Worm (Caenorhabditis elegans) whole organism, young adult: ENCODE results near the gene oac-54.
A peak's percentile ranks its signal among the peaks of the same experiment; 100 is the strongest.

Source experiments
- F55B11.4 ChIP-seq: sonication (generic microtip); optimal IDR thresholded peaks from 2 replicates; lab custom pipeline; 2016; ENCODE audit warnings: missing compliant biosample characterization, missing genetic modification characterization, borderline replicate concordance; ENCODE audit not compliant: insufficient read depth
- F57A8.1 ChIP-seq: fragments of 200-800 bp; sonication (Bioruptor generic); optimal IDR thresholded peaks from 2 replicates; lab custom pipeline; 2018; ENCODE audit warnings: mild to moderate bottlenecking, missing genetic modification characterization, moderate library complexity, missing compliant biosample characterization
- K11D2.4 ChIP-seq: fragments of 200-800 bp; sonication (Bioruptor generic); IDR thresholded peaks from 2 replicates; pipeline ENCODE4 v1.3.6; 2022; ENCODE audit warnings: missing genetic modification reagents, missing genetic modification characterization, missing compliant biosample characterization
- T07F8.4 ChIP-seq: sonication (generic microtip); optimal IDR thresholded peaks from 2 replicates; lab custom pipeline; 2016; ENCODE audit warnings: mild to moderate bottlenecking, missing genetic modification characterization, moderate library complexity, missing compliant biosample characterization
- Y67H2A.10 ChIP-seq: fragments of 200-800 bp; sonication (Bioruptor generic); conservative IDR thresholded peaks from 2 replicates; pipeline ENCODE4 v1.3.6; 2022; ENCODE audit warnings: missing genetic modification reagents, missing genetic modification characterization, missing compliant biosample characterization
- Y95B8A.8 ChIP-seq: fragments of 200-800 bp; sonication (Bioruptor generic); IDR thresholded peaks from 2 replicates; pipeline ENCODE4 v1.3.6; 2022; ENCODE audit warnings: missing genetic modification reagents, missing genetic modification characterization, missing compliant biosample characterization
- ZK185.1 ChIP-seq: sonication (generic microtip); optimal IDR thresholded peaks from 2 replicates; lab custom pipeline; 2016; ENCODE audit warnings: mild to moderate bottlenecking, missing genetic modification characterization, missing compliant biosample characterization; ENCODE audit not compliant: poor library complexity, severe bottlenecking
- ama-1 ChIP-seq, 3 experiments: fragments of 150-350 bp in 1 of 3; sonication (generic microtip) in 2 of 3; optimal IDR thresholded peaks; 2 replicates each; lab custom pipeline; 2014 to 2018; ENCODE audit warnings: missing biosample characterization in 2 of 3, missing genetic modification characterization in 2 of 3, missing genetic modification reagents in 2 of 3
- aptf-2 ChIP-seq: fragments of 200-800 bp; sonication (Bioruptor generic); conservative IDR thresholded peaks from 2 replicates; pipeline ENCODE4 v1.3.6; 2022; ENCODE audit warnings: missing genetic modification reagents, missing genetic modification characterization, missing compliant biosample characterization
- atf-7 ChIP-seq: sonication (generic microtip); optimal IDR thresholded peaks from 2 replicates; lab custom pipeline; 2017; ENCODE audit warnings: mild to moderate bottlenecking, missing genetic modification characterization, missing compliant biosample characterization
- attf-5 ChIP-seq: fragments of 200-800 bp; sonication (Bioruptor generic); optimal IDR thresholded peaks from 2 replicates; lab custom pipeline; 2018; ENCODE audit warnings: mild to moderate bottlenecking, missing genetic modification characterization, missing compliant biosample characterization
- ccch-3 ChIP-seq: fragments of 200-800 bp; sonication (Bioruptor generic); optimal IDR thresholded peaks from 2 replicates; lab custom pipeline; 2018; ENCODE audit warnings: mild to moderate bottlenecking, missing genetic modification characterization, missing compliant biosample characterization
- ceh-58 ChIP-seq: fragments of 200-800 bp; sonication (Bioruptor generic); IDR thresholded peaks from 2 replicates; pipeline ENCODE4 v1.3.6; 2022; ENCODE audit warnings: missing genetic modification characterization, missing compliant biosample characterization
- dox-1 ChIP-seq: fragments of 200-800 bp; sonication (Bioruptor generic); IDR thresholded peaks from 2 replicates; pipeline ENCODE4 v1.3.6; 2022; ENCODE audit warnings: missing genetic modification reagents, missing genetic modification characterization, missing compliant biosample characterization
- ets-4 ChIP-seq: fragments of 200-800 bp; sonication (Bioruptor generic); optimal IDR thresholded peaks from 2 replicates; lab custom pipeline; 2018; ENCODE audit warnings: mild to moderate bottlenecking, missing genetic modification characterization, missing compliant biosample characterization
- gei-17 ChIP-seq: fragments of 200-800 bp; sonication (Bioruptor generic); optimal IDR thresholded peaks from 2 replicates; lab custom pipeline; 2018; ENCODE audit warnings: mild to moderate bottlenecking, missing genetic modification characterization, missing compliant biosample characterization
- hmg-1.2 ChIP-seq: fragments of 200-800 bp; sonication (Bioruptor generic); IDR thresholded peaks from 2 replicates; pipeline ENCODE4 v1.3.6; 2022; ENCODE audit warnings: missing genetic modification reagents, missing genetic modification characterization, missing compliant biosample characterization
- let-607 ChIP-seq, 2 experiments: fragments of 200-800 bp in 1 of 2; sonication (Bioruptor generic) in 1 of 2; sonication (generic microtip) in 1 of 2; optimal IDR thresholded peaks; 2 replicates each; lab custom pipeline; 2016 to 2018; ENCODE audit warnings: mild to moderate bottlenecking in 2 of 2, missing compliant biosample characterization in 2 of 2, missing genetic modification characterization in 2 of 2, moderate library complexity in 2 of 2, missing genotype in 1 of 2
- lin-40 ChIP-seq: sonication (generic microtip); optimal IDR thresholded peaks from 2 replicates; lab custom pipeline; 2016; ENCODE audit warnings: missing genetic modification characterization, mild to moderate bottlenecking, missing compliant biosample characterization, missing genotype, missing genetic modification reagents
- madf-6 ChIP-seq: fragments of 200-800 bp; sonication (Bioruptor generic); IDR thresholded peaks from 2 replicates; pipeline ENCODE4 v1.3.6; 2022; ENCODE audit warnings: missing genetic modification reagents, missing genetic modification characterization, missing compliant biosample characterization
- nhr-120 ChIP-seq: fragments of 200-800 bp; sonication (Bioruptor generic); IDR thresholded peaks from 2 replicates; pipeline ENCODE4 v1.3.6; 2022; ENCODE audit warnings: missing genetic modification characterization, missing compliant biosample characterization
- nhr-80 ChIP-seq: sonication (generic microtip); optimal IDR thresholded peaks from 2 replicates; lab custom pipeline; 2016; ENCODE audit warnings: missing genetic modification characterization, missing compliant biosample characterization
- nhr-90 ChIP-seq: sonication (generic microtip); optimal IDR thresholded peaks from 2 replicates; lab custom pipeline; 2016; ENCODE audit warnings: missing genotype, mild to moderate bottlenecking, missing genetic modification characterization, missing compliant biosample characterization
- rcor-1 ChIP-seq: fragments of 200-800 bp; sonication (Bioruptor generic); IDR thresholded peaks from 2 replicates; pipeline ENCODE4 v1.3.6; 2022; ENCODE audit warnings: missing genetic modification reagents, missing genetic modification characterization, missing compliant biosample characterization
- rec-8 ChIP-seq, 2 experiments: sonication (generic microtip); optimal IDR thresholded peaks; 2 replicates each; lab custom pipeline; 2016; ENCODE audit warnings: mild to moderate bottlenecking in 2 of 2, missing genetic modification characterization in 2 of 2, missing genetic modification reagents in 2 of 2, missing genotype in 2 of 2, missing biosample characterization in 1 of 2, missing compliant biosample characterization in 1 of 2, moderate library complexity in 1 of 2
- rpc-1 ChIP-seq, 2 experiments: fragments of 150-350 bp in 1 of 2; sonication (generic microtip) in 1 of 2; optimal IDR thresholded peaks; 2 replicates each; lab custom pipeline; 2014 to 2018; ENCODE audit warnings: missing biosample characterization in 1 of 2, missing genetic modification characterization in 1 of 2, missing genetic modification reagents in 1 of 2, missing genotype in 1 of 2
- somi-1 ChIP-seq: fragments of 200-800 bp; sonication (Bioruptor generic); optimal IDR thresholded peaks from 2 replicates; lab custom pipeline; 2018; ENCODE audit warnings: mild to moderate bottlenecking, missing genetic modification characterization, missing compliant biosample characterization
- sptf-2 ChIP-seq: fragments of 200-800 bp; sonication (Bioruptor generic); optimal IDR thresholded peaks from 2 replicates; lab custom pipeline; 2018; ENCODE audit warnings: mild to moderate bottlenecking, missing genetic modification characterization, missing compliant biosample characterization
- unc-130 ChIP-seq: sonication (generic microtip); optimal IDR thresholded peaks from 2 replicates; lab custom pipeline; 2016; ENCODE audit warnings: missing genetic modification reagents, missing genetic modification characterization, missing compliant biosample characterization
- unc-62 ChIP-seq: fragments of 150-350 bp; optimal IDR thresholded peaks from 2 replicates; lab custom pipeline; 2014; ENCODE audit warnings: missing biosample characterization, missing genetic modification reagents, missing genetic modification characterization
- ztf-3 ChIP-seq: fragments of 200-800 bp; sonication (Bioruptor generic); optimal IDR thresholded peaks from 2 replicates; lab custom pipeline; 2018; ENCODE audit warnings: mild to moderate bottlenecking, missing genetic modification characterization, missing compliant biosample characterization

Gene oac-54

ce11 chrII:9156277-9156676 is 1.6 kb upstream of the oac-54 start:
- TF ChIP-seq ccch-3 (GFP tag; lab: Kevin White, UChicago) (no peak), Y95B8A.8 (GFP tag; lab: Robert Waterston, UW) (no peak), Y67H2A.10 (GFP tag; lab: Robert Waterston, UW) (no peak), madf-6 (GFP tag; lab: Robert Waterston, UW) (no peak), nhr-120 (GFP tag; lab: Robert Waterston, UW) (no peak), nhr-80 (tag; lab: Kevin White, UChicago) (peak; percentile 54), let-607 (tag; optimal IDR thresholded peaks at IDR 0.05; lab: Kevin White, UChicago) (peak in 1 of 2 experiments; percentile 8), rpc-1 (optimal IDR thresholded peaks at IDR 0.05; lab: Kevin White, UChicago) (no peak), rpc-1 (tag; optimal IDR thresholded peaks at IDR 0.05; lab: Kevin White, UChicago) (no peak), nhr-90 (tag; lab: Kevin White, UChicago) (no peak), attf-5 (GFP tag; lab: Kevin White, UChicago) (no peak), sptf-2 (no peak), unc-130 (GFP tag; lab: Kevin White, UChicago) (no peak), F57A8.1 (GFP tag; lab: Kevin White, UChicago) (no peak), T07F8.4 (tag; lab: Kevin White, UChicago) (no peak), lin-40 (tag; lab: Kevin White, UChicago) (no peak)

- TF ChIP-seq K11D2.4 (GFP tag; lab: Robert Waterston, UW) = no peak
- no peak for TF ChIP-seq rcor-1
- no peak for TF ChIP-seq ceh-58
- TF ChIP-seq gei-17 (GFP tag; lab: Kevin White, UChicago) = no peak
- peak; percentile 75 for TF ChIP-seq nhr-80 (tag; lab: Kevin White, UChicago)
Measured at ce11 chrII:9157125-9157524, 786 bp upstream of the oac-54 start.

ce11 chrII:9160197-9160806 is 2.4 kb downstream of the oac-54 start:
- no peak for TF ChIP-seq ccch-3 (GFP tag; lab: Kevin White, UChicago)
- TF ChIP-seq nhr-80 (tag; lab: Kevin White, UChicago) = peak; percentile 65
- TF ChIP-seq somi-1 (GFP tag; lab: Kevin White, UChicago) = peak; percentile 3
- peak; percentile 0 for TF ChIP-seq ZK185.1 (tag; lab: Kevin White, UChicago)
- TF ChIP-seq lin-40 (tag; lab: Kevin White, UChicago) = peak; percentile 21
- TF ChIP-seq, all 124 proteins: peak for 4

ce11 chrII:9161023-9161422 is 3.1 kb downstream of the oac-54 start, which contains the start of gene rhy-1:
TSS of gene rhy-1 (plus strand) at chrII:9161379.
- TF ChIP-seq lin-40 (tag; lab: Kevin White, UChicago) (peak; percentile 32), ztf-3 (no peak)

ce11 chrII:9163348-9163747 is 5.4 kb downstream of the oac-54 start:
- no peak for TF ChIP-seq F55B11.4 (tag; lab: Kevin White, UChicago)
- peak; percentile 67 for TF ChIP-seq ama-1 (optimal IDR thresholded peaks at IDR 0.05; lab: Kevin White, UChicago)
- TF ChIP-seq ama-1 (GFP tag; optimal IDR thresholded peaks at IDR 0.05; lab: Kevin White, UChicago) = no peak
- TF ChIP-seq, all 124 proteins: peak for 1

- TF ChIP-seq aptf-2 (GFP tag; lab: Robert Waterston, UW) (no peak), nhr-80 (tag; lab: Kevin White, UChicago) (peak; percentile 86), rec-8 (tag; optimal IDR thresholded peaks at IDR 0.05; lab: Kevin White, UChicago) (no peak), dox-1 (GFP tag; lab: Robert Waterston, UW) (peak; percentile 44; the same call in 1 of the 2 replicates), atf-7 (tag; lab: Kevin White, UChicago) (no peak), ets-4 (peak; percentile 28), unc-62 (GFP tag; lab: Kevin White, UChicago) (peak; percentile 5), hmg-1.2 (GFP tag; lab: Robert Waterston, UW) (no peak)
Measured at ce11 chrII:9165762-9166460, 8.0 kb downstream of the oac-54 start, which contains the start of gene W07A12.8. TSS of gene W07A12.8 (minus strand) at chrII:9165812.
